Fruit fly (Drosophila melanogaster): ENCODE results near the gene CG15764.

The CG15764 gene

DNA sequence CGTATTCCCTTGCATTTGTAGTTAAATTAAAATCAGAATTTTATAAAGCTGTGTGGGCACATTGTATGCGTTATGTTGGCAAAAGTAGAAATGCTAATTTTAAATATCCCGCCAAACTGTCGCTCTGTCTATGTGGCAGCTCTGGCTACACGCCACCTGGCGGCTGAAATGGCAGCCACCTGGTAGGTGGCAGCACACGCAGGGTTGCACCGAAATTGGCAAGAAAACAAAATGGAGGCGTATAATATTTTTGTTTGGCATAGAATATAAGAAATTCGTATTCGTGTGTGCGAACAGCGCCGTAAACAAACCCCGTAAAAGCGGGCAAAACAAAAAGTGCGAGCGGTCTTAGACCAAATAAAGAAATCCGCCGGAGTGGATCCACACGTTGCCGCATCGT lies 39.0 kb downstream of the CG15764 start, which contains the start of gene CG12236 (continued):
- no peak for TF ChIP-seq salr (GFP tag; optimal IDR thresholded peaks at IDR 0.05)
- no peak for TF ChIP-seq CG7368 (GFP tag; optimal IDR thresholded peaks at IDR 0.05)
- no peak for TF ChIP-seq Eip93F (GFP tag; optimal IDR thresholded peaks at IDR 0.05)
- TF ChIP-seq spab (GFP tag; optimal IDR thresholded peaks at IDR 0.05): no peak
- TF ChIP-seq CG1621 (tag; optimal IDR thresholded peaks at IDR 0.05): peak; percentile 54
- TF ChIP-seq fkh (GFP tag; optimal IDR thresholded peaks at IDR 0.05): no peak
- no peak for TF ChIP-seq Ets21C (GFP tag; optimal IDR thresholded peaks at IDR 0.05)

dm6 chrX:5914992-5915751 lies 46.3 kb downstream of the CG15764 start:
- no peak for TF ChIP-seq net (GFP tag; optimal IDR thresholded peaks at IDR 0.05)
- no peak for TF ChIP-seq CG6163 (GFP tag; IDR thresholded peaks at IDR 0.05)
- TF ChIP-seq pdm3 (GFP tag; optimal IDR thresholded peaks at IDR 0.05): no peak
- TF ChIP-seq esn (GFP tag; optimal IDR thresholded peaks at IDR 0.05): no peak
- peak; percentile 99 for TF ChIP-seq svp (GFP tag)
- peak; percentile 6 for TF ChIP-seq Eip78C (GFP tag)
- TF ChIP-seq salr (GFP tag; optimal IDR thresholded peaks at IDR 0.05): no peak
- no peak for TF ChIP-seq CG3032 (tag; optimal IDR thresholded peaks at IDR 0.05)
- TF ChIP-seq CG6276 (GFP tag; optimal IDR thresholded peaks at IDR 0.05): no peak

- TF ChIP-seq CG3032 (tag; optimal IDR thresholded peaks at IDR 0.05): no peak
- TF ChIP-seq ss (GFP tag; optimal IDR thresholded peaks at IDR 0.05): peak in 1 of 2 experiments; percentile 40
- peak; percentile 3 for TF ChIP-seq CG6808 (GFP tag; optimal IDR thresholded peaks at IDR 0.05)
- peak; percentile 13 for TF ChIP-seq Ets21C (GFP tag; optimal IDR thresholded peaks at IDR 0.05)
- no peak for TF ChIP-seq fd59A (GFP tag; optimal IDR thresholded peaks at IDR 0.05)
- TF ChIP-seq Eip78C (GFP tag): peak; percentile 62
- TF ChIP-seq pdm3 (GFP tag; optimal IDR thresholded peaks at IDR 0.05): no peak
- peak; percentile 19 for TF ChIP-seq CG16779 (tag; optimal IDR thresholded peaks at IDR 0.05)
- no peak for TF ChIP-seq CG7368 (GFP tag; optimal IDR thresholded peaks at IDR 0.05)
- TF ChIP-seq cyc (GFP tag; optimal IDR thresholded peaks at IDR 0.05): no peak
- TF ChIP-seq CG6276 (GFP tag; optimal IDR thresholded peaks at IDR 0.05): no peak
- TF ChIP-seq CG11294 (GFP tag; IDR thresholded peaks at IDR 0.05): no peak
- TF ChIP-seq OdsH (GFP tag; optimal IDR thresholded peaks at IDR 0.05): no peak
- peak; percentile 67; the same call in 1 of the 2 replicates for TF ChIP-seq CG15336 (GFP tag; IDR thresholded peaks at IDR 0.05)
- TF ChIP-seq CG3919 (GFP tag; optimal IDR thresholded peaks at IDR 0.05): peak; percentile 18
- TF ChIP-seq Ets96B (tag; optimal IDR thresholded peaks at IDR 0.05): no peak
- TF ChIP-seq Hr38 (GFP tag; optimal IDR thresholded peaks at IDR 0.05): no peak
- peak; percentile 15 for TF ChIP-seq CG8632 (GFP tag; optimal IDR thresholded peaks at IDR 0.05)
- TF ChIP-seq Sox15 (GFP tag; optimal IDR thresholded peaks at IDR 0.05): no peak
- TF ChIP-seq esn (GFP tag; optimal IDR thresholded peaks at IDR 0.05): peak; percentile 13
- TF ChIP-seq Sox102F (GFP tag; optimal IDR thresholded peaks at IDR 0.05): peak; percentile 3
- peak; percentile 8 for TF ChIP-seq CG6792 (GFP tag; optimal IDR thresholded peaks at IDR 0.05)
- no peak; the same call in 1 of the 3 replicates for TF ChIP-seq CG8119 (GFP tag; IDR thresholded peaks at IDR 0.05)
- peak; percentile 22 for TF ChIP-seq CG10631 (GFP tag; optimal IDR thresholded peaks at IDR 0.05)
- TF ChIP-seq CG6163 (GFP tag; IDR thresholded peaks at IDR 0.05): no peak
- TF ChIP-seq CG31627 (GFP tag; optimal IDR thresholded peaks at IDR 0.05): peak; percentile 18
- peak; percentile 40 for TF ChIP-seq net (GFP tag; optimal IDR thresholded peaks at IDR 0.05)
- peak; percentile 45 for TF ChIP-seq CG32006 (GFP tag; optimal IDR thresholded peaks at IDR 0.05)
- TF ChIP-seq dsx (GFP tag; optimal IDR thresholded peaks at IDR 0.05; ENCODE audit: poor library complexity, severe bottlenecking): no peak
- peak; percentile 9 for TF ChIP-seq Hr39 (GFP tag; optimal IDR thresholded peaks at IDR 0.05)
- TF ChIP-seq Hr4 (GFP tag; optimal IDR thresholded peaks at IDR 0.05): no peak
- peak; percentile 13 for TF ChIP-seq acj6 (GFP tag; optimal IDR thresholded peaks at IDR 0.05)
- TF ChIP-seq CG10669 (GFP tag; optimal IDR thresholded peaks at IDR 0.05): no peak
- no peak for TF ChIP-seq CG4318 (GFP tag; optimal IDR thresholded peaks at IDR 0.05)
- TF ChIP-seq eg (GFP tag; IDR thresholded peaks at IDR 0.05): 0 out of 3 replicates have a peak, but pooled peaks have one; percentile 38
- peak; percentile 16 for TF ChIP-seq topi (GFP tag; optimal IDR thresholded peaks at IDR 0.05)
Measured at dm6 chrX:5915752-5916493, 47.0 kb downstream of the CG15764 start.

Measured in whole organism, prepupa.